Fruit fly (Drosophila melanogaster): ENCODE measurements around the gene Dmtn.
A peak's percentile ranks its signal among the peaks of the same experiment; 100 is the strongest.

The Dmtn gene

DNA sequence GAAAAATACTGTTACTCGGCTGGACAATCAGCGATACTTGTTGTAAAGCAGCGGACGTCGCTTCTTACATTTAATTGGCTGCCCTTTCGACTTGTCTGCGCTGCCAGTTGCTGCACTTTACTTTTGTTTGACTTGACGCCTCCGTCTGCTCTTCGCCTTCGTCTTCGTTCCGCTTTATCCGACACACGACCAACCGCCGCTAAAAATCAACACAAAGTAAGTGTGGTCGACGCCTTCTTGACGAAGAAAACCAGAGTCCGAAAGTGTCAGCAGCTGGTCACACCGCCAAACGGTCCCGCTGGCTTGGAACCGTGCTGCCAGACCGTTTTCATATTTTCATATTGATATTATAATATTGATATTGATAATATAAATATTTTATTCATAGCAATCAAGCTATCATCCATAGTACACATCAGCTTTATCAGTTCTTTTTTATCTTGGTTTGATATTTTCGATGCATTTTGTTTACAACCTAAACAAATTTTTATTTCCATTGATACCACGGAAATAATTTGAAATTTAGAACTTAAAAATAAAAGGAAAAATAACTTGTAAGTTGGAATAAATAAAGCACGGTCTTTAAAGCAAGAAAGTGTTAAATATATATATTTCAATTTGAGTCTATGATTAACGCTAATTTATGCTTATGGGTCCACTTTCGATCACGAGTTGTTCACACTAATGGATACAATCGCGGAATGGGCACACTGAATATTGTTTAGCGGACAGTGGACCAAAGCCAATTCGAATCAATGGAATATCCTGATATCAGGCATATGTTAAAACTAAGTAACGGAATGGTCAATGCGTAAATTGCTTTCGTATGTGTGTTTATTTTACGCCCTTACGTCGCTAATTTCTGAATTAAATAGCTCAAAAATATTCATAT lies at the start of gene Dmtn:
Gene Dmtn (minus strand): TSS at position 222 of the 892 bp plus-strand sequence.
- TF ChIP-seq CG17801 (GFP tag; optimal IDR thresholded peaks at IDR 0.05; ENCODE audit: partially characterized antibody) = peak; percentile 58

DNA sequence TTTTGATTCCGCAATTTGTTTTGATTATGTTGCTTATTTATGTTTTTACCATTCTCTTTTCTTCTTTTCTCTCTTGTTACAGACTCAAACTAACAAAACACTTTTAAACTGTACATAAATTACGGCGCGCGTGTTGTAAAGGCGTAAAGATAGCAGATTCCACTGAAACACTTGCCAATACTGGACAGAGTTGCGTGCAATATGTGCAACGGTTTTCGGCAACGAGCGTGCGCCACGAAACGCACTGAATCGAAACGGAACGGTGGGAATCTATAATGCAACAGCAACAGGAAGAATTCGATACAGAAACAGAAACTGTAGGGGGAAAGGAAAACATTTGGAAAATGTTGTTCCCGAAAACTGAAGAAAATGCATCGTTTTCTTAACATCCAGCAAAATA lies 30.9 kb upstream of the Dmtn start:
- TF ChIP-seq CG17801 (GFP tag; optimal IDR thresholded peaks at IDR 0.05; ENCODE audit: partially characterized antibody) = no peak

DNA sequence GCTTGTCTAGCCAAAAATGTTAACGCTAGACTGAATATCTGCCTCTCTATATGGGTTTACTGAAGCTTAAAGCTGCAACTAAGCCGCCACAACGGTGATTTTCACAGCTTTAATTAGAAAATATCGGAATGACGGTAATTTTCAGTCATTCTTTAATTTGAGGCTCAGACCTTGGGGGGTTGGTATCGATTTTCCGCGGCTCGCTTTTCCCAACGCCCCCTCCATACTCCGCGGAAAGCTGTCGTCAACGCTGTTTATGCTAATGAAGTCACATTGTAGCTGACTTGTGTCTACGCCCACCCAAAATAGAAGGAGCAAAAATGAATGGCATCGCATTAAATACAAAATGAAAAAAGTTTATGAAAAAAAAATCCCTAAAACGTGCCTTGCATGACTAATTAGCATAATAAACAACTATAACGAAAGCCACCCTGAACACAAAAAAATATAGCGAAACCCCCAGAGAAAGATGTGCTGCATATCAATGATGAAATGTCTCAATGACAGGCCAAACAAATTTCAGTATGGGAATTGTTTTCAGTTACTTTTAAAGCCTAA lies 30.1 kb upstream of the Dmtn start:
- no peak for TF ChIP-seq CG17801 (GFP tag; optimal IDR thresholded peaks at IDR 0.05; ENCODE audit: partially characterized antibody)

DNA sequence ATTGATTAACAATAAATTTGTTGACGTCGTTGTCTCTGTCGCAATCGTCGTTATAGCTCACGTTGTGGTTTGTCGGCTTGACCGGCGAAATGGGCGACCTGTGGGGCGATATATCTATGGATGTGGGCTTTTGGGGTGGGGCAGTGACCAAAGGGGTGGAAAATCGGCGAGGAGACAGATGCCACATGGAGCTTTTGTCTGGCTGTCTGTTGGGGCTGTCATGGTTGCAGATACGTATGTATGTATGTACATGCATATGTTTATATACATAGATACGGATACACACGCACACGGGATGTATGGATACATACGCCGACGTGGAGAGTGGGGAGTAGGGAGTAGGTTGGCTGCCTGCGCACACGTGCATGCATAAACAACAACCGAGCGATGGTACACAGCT lies 29.5 kb upstream of the Dmtn start:
- TF ChIP-seq CG17801 (GFP tag; optimal IDR thresholded peaks at IDR 0.05; ENCODE audit: partially characterized antibody) = no peak

DNA sequence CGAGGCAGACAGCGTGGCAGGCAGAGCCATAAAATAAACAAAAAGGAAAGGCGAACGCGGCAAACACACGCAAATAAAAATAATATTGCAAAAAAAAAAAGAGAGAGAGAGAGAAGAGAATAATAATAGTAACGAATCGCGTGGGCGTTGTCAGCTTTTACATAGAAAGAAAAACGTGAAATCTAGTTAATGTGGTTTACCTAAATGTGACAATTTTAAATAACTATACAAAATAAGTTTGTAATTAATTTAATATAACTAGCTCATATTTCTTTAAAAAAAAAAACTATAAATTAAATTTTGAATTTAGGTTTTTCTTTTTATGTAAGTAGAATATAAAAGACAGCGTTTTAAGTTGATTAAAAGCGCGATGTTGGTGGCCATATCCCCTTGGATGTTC lies 28.2 kb upstream of the Dmtn start:
- TF ChIP-seq CG17801 (GFP tag; optimal IDR thresholded peaks at IDR 0.05; ENCODE audit: partially characterized antibody) = no peak

DNA sequence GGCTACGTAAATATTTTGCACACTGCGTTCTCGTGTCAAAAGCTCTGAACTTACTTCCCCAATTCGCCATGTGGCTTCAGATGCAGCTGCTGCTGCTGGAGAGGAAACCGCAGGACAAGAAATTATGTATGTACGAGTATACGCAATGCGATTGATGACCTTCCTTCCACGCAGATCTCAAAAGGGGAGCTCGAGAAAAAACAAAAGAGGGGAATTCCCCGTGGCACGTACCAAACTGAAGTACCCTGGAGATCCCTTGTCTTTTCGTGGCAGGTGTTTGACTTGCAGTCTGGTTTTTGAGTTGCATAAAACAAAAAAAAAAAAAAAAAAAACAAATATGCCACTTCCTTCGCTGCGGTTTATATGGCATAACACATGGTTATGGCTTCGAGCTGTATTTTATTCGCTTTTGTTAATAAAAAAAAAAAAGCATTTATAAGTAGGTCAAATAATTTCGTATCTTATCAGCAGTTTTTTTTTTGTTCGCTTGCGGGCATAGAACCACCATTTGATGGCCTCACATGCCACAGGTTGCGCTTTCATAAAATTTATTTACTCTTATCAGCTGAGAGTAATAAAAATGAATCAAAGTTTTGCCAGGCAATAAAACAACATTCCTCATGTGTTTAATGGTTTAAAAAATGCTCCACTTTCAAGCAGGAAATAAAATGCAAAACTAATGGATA lies 27.2 kb upstream of the Dmtn start:
- TF ChIP-seq CG17801 (GFP tag; optimal IDR thresholded peaks at IDR 0.05; ENCODE audit: partially characterized antibody) = no peak

DNA sequence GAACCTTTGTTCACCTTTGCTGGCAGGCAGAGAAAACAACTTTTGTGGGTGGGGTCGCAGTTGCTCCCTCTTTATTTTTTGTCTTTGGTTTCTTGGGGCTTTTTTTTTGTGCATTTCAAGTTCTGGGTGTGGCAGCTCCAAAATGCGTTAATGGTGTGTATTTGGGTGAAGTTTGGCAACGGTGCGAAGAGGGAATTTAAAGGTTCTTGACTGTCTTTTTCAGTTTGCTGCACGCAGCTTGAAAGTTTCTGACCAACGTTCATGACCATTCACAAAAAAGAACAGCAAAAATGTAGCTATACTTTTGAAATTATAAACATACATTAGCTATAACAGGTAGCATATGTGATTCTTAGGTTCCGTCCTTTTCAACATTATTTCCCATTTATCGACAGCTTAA lies 26.6 kb upstream of the Dmtn start:
- no peak for TF ChIP-seq CG17801 (GFP tag; optimal IDR thresholded peaks at IDR 0.05; ENCODE audit: partially characterized antibody)

DNA sequence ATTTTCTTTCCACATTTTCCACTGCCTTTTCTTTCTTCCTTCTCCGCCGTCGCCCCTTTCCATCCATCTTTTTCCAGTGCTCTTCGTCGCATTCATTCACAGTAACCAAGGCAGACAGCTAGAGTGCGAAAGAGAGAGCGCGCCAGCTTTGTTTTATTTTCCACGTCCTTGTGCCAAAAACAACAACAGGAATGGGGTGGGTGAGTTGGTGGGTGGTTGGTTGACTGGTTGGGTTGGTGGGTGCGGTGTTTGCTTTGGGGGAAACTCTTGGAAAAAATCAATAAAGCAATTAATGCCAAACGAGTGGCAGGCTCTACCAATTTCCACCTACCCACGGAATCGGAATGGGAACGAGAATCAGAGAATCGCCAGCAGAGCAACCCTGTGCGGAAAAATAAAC lies 24.5 kb upstream of the Dmtn start:
- TF ChIP-seq CG17801 (GFP tag; optimal IDR thresholded peaks at IDR 0.05; ENCODE audit: partially characterized antibody) = no peak

DNA sequence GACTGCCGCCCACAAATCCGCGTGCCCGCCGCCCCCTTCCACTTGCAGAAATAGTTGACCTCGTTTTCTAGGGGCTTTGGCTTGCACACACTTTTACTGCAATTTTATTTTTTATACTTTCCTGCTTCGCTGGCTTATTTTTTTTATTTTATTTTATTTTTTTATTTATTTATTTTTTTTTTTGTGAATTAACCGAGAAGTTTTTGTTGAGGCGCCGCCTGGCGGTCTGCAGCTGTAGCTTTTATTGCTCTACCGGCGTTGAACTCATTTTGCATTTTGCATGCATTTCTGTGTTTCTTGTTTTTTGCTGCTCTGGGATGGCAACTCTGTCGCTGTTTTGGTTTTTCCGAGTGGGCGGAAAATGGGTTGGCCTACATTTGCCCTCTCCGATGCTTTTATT lies 24.0 kb upstream of the Dmtn start:
- peak; percentile 28 for TF ChIP-seq CG17801 (GFP tag; optimal IDR thresholded peaks at IDR 0.05; ENCODE audit: partially characterized antibody)

DNA sequence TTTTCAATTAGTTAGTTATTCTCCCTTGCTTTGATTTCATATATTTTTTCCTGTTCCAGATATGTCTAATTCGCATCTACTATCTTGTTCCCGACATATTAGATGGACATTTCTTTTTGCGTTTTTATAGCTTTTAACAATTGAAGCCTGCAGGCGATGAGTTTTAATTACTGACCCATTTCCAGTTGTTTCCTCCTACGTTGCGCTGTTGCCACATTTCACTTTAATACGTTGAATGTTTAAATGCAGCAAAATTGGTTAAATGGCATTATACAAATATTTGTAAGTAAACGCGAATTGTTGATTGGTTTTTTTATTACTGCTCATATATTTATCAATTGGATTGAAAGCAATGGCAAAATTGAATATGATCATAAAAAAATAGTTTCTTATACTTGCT lies 23.2 kb upstream of the Dmtn start:
- TF ChIP-seq CG17801 (GFP tag; optimal IDR thresholded peaks at IDR 0.05; ENCODE audit: partially characterized antibody) = no peak

DNA sequence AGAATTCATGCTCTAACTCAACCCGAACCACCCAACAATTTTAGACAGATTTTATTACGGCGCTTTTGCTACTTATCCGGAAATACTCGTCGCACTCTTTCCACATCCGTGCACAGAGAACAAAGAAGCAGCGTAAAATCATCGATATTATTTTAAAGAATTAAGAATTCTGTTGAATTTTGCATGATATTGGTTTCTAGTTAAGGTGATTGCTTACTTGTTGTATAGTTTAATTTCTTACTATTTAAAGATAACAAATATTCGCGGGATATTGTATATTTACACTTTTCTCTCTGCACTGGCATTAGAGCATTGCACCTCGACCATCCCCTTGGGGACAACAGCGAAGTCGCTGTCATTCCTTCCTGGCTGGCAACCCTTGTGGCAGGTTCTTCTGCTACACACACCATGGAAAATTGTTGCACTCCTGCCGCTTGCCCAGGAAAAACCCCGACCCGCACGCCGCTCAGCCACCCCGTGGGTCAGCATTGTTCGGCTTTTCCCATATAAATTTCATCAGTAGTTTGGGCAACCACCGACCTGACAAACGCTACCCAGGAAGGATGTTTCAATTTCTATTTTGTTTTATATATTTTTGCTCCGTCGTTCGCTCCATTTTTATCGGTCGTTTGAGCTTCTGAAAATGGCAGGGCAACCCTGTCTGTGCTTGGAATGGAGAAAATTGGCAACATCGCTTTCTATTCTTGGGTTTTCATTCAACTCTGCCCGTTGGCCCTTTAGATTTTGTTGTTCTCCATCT lies 22.1 kb upstream of the Dmtn start:
- no peak for TF ChIP-seq CG17801 (GFP tag; optimal IDR thresholded peaks at IDR 0.05; ENCODE audit: partially characterized antibody)

DNA sequence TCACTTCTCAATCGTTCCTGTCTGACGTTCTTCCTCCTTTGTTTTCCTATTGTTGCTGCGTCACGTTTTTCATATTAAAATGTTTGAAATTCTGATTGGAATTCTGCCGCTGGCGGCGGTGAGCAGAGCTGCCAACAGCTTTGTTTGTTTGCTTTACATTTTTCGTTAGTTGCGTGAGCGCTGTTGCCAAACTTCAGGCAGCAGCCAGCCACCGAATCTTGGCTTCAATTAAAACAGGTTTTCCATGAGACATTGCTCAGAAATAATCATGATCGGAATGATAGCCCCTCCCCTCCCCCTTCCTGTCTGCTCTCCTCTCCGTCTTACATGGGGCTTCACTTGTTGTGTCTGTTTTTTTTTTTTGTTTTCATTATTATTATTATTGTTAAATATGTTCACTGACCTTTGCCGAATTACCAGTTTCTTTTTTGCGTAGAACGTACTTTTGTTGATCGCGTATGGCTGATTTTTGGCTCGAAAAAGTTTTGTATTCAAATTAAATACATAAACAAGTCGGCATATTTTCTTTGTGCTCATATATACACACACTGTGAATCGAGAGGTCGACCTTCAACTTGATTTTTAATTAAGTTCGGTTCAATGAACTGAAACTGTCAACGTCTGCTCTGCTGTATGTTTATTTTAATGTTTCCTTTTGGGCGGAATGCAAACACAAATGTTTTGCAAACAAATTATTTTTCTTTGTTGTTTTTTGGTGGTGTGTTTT lies 20.6 kb upstream of the Dmtn start:
- no peak for TF ChIP-seq CG17801 (GFP tag; optimal IDR thresholded peaks at IDR 0.05; ENCODE audit: partially characterized antibody)

DNA sequence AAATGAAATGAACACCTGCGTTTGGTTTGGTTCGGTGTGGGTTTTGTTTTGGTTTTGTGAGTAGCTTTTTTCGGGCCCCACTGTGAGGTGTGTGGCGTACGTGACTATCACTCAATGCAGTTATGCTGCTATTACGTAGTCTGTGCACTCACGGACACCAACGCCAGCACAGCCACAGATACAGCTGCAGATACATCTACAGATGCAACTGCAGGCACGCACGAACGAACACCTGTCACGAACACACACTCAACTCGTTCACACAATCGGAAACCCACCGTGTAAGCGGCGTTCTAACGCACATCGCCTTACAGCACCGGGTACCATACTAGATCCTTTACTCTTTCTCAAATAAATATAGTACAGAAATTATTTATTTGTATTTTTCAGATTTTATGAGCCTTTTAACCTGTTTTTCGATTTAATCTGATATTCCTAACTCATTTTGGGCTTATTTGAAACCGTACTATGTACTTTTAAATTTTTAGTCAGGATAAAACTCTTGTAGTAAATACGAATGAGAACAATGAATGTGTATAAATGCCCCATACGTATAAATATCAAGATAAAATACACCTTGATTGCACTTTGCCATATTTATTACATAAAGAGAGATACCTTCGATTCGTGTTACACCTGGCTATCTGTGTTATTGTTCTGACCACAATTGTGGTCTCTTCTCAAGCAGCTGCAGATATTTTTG lies 19.9 kb upstream of the Dmtn start:
- TF ChIP-seq CG17801 (GFP tag; optimal IDR thresholded peaks at IDR 0.05; ENCODE audit: partially characterized antibody) = no peak

DNA sequence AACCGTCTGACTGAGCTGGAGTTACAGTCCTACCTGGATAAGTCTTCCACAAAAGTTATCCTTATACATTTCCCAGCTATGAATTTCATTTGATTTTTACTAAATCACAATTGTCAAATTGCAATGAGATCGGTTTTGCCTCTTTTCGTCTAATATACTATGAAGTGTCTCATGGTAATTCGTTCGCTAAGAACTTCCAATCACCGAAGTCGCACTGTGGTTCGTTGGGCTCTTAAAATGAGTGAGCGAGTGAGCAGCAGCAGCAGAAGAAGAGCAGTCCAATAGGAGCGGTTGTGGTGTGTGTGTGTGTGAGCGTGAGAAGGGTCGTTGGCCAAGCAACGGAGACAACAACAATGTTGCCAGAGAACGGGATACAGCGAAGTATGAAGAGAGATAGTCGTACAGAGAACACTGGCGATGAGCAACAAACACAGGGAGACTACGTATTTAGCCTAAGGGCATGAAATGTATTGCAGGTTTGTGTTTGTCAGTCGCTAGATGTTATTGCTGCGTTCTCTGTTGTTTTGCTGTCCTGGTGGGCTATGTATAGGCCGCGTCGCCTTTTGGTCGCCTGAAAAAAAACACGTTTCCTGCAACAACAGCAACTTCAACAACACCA lies 18.4 kb upstream of the Dmtn start:
- peak; percentile 69 for TF ChIP-seq CG17801 (GFP tag; optimal IDR thresholded peaks at IDR 0.05; ENCODE audit: partially characterized antibody)

Data from ovary, adult (tissue).